Fruit fly (Drosophila melanogaster) whole organism, embryonic: ENCODE results near the gene blp.
A peak's percentile ranks its signal among the peaks of the same experiment; 100 is the strongest.

ENCODE experiments used
- Ada2b ChIP-seq: fragments of 200-800 bp; sonication (Bioruptor generic); IDR thresholded peaks from 2 replicates; pipeline ENCODE4 v1.3.6; 2022; ENCODE audit warnings: missing biosample characterization, missing genetic modification characterization
- Bdp1 ChIP-seq: fragments of 200-800 bp; sonication (Bioruptor generic); optimal IDR thresholded peaks from 3 replicates; lab custom pipeline; 2016; ENCODE audit warnings: missing biosample characterization, missing genetic modification characterization
- CG10267 ChIP-seq: fragments of 200-800 bp; sonication (Bioruptor generic); optimal IDR thresholded peaks from 2 replicates; lab custom pipeline; 2018; ENCODE audit warnings: missing biosample characterization, mild to moderate bottlenecking, missing genetic modification characterization, moderate library complexity
- CG10274 ChIP-seq: fragments of 200-800 bp; sonication (Bioruptor generic); optimal IDR thresholded peaks from 3 replicates; lab custom pipeline; 2017; ENCODE audit warnings: missing biosample characterization, mild to moderate bottlenecking, missing genetic modification characterization
- CG10543 ChIP-seq: fragments of 200-800 bp; sonication (Bioruptor generic); optimal IDR thresholded peaks from 3 replicates; lab custom pipeline; 2017; ENCODE audit warnings: missing biosample characterization, mild to moderate bottlenecking, missing genetic modification characterization, moderate library complexity
- CG11456 ChIP-seq: fragments of 200-800 bp; sonication (Bioruptor generic); IDR thresholded peaks from 3 replicates; pipeline ENCODE4 v1.3.6; 2022; ENCODE audit warnings: missing biosample characterization, missing genetic modification characterization
- CG11723 ChIP-seq: fragments of 200-800 bp; sonication (Bioruptor generic); optimal IDR thresholded peaks from 2 replicates; lab custom pipeline; 2017; ENCODE audit warnings: missing biosample characterization, mild to moderate bottlenecking, missing genetic modification characterization
- CG12236 ChIP-seq: fragments of 200-800 bp; sonication (Bioruptor generic); optimal IDR thresholded peaks from 2 replicates; lab custom pipeline; 2016; ENCODE audit warnings: missing biosample characterization, missing genetic modification characterization
- CG17186 ChIP-seq: fragments of 200-800 bp; sonication (Bioruptor generic); optimal IDR thresholded peaks from 3 replicates; lab custom pipeline; 2017; ENCODE audit warnings: missing biosample characterization, missing genetic modification reagents, missing genetic modification characterization
- CG17359 ChIP-seq: fragments of 200-800 bp; sonication (Bioruptor generic); optimal IDR thresholded peaks from 3 replicates; lab custom pipeline; 2018; ENCODE audit warnings: missing biosample characterization, mild to moderate bottlenecking, missing genetic modification characterization, moderate library complexity
- CG17568 ChIP-seq: fragments of 200-800 bp; sonication (Bioruptor generic); optimal IDR thresholded peaks from 2 replicates; lab custom pipeline; 2018; ENCODE audit warnings: missing biosample characterization, mild to moderate bottlenecking, missing genetic modification characterization, moderate library complexity
- CG18262 ChIP-seq: fragments of 200-800 bp; optimal IDR thresholded peaks from 3 replicates; lab custom pipeline; 2019; ENCODE audit warnings: missing biosample characterization, mild to moderate bottlenecking, missing genetic modification characterization, moderate library complexity
- CG18619 ChIP-seq: fragments of 200-800 bp; sonication (Bioruptor generic); optimal IDR thresholded peaks from 3 replicates; lab custom pipeline; 2017; ENCODE audit warnings: missing biosample characterization, mild to moderate bottlenecking, missing genetic modification characterization
- CG2116 ChIP-seq: fragments of 200-800 bp; sonication (Bioruptor generic); optimal IDR thresholded peaks from 3 replicates; lab custom pipeline; 2018; ENCODE audit warnings: missing biosample characterization, mild to moderate bottlenecking, missing genetic modification characterization
- CG2875 ChIP-seq: fragments of 200-800 bp; sonication (Bioruptor generic); optimal IDR thresholded peaks from 2 replicates; lab custom pipeline; 2017; ENCODE audit warnings: missing biosample characterization, mild to moderate bottlenecking, missing genetic modification characterization, missing genetic modification reagents
- CG31388 ChIP-seq: fragments of 200-800 bp; sonication (Bioruptor generic); optimal IDR thresholded peaks from 2 replicates; lab custom pipeline; 2016; ENCODE audit warnings: missing biosample characterization, missing genetic modification characterization
- CG3163 ChIP-seq: fragments of 200-800 bp; sonication (Bioruptor generic); optimal IDR thresholded peaks from 3 replicates; lab custom pipeline; 2016; ENCODE audit warnings: missing biosample characterization, missing genetic modification characterization
- CG3847 ChIP-seq: fragments of 200-800 bp; sonication (Bioruptor generic); IDR thresholded peaks from 2 replicates; pipeline ENCODE4 v1.3.6; 2022; ENCODE audit warnings: missing biosample characterization, missing genetic modification characterization
- CG6272 ChIP-seq: fragments of 200-800 bp; sonication (Bioruptor generic); IDR thresholded peaks from 2 replicates; pipeline ENCODE4 v1.3.6; 2022; ENCODE audit warnings: missing biosample characterization, missing genetic modification characterization
- CG7556 ChIP-seq: fragments of 200-800 bp; sonication (Bioruptor generic); optimal IDR thresholded peaks from 2 replicates; lab custom pipeline; 2017; ENCODE audit warnings: missing biosample characterization, mild to moderate bottlenecking, missing genetic modification characterization
- CG7745 ChIP-seq: fragments of 200-800 bp; sonication (Bioruptor generic); optimal IDR thresholded peaks from 2 replicates; lab custom pipeline; 2018; ENCODE audit warnings: missing biosample characterization, mild to moderate bottlenecking, missing genetic modification characterization, moderate library complexity
- CG7839 ChIP-seq: fragments of 200-800 bp; sonication (Bioruptor generic); optimal IDR thresholded peaks from 3 replicates; lab custom pipeline; 2018; ENCODE audit warnings: missing biosample characterization, mild to moderate bottlenecking, missing genetic modification characterization, moderate library complexity
- CG8478 ChIP-seq: fragments of >200 bp; optimal IDR thresholded peaks from 2 replicates; lab custom pipeline; 2018
- D19A ChIP-seq: fragments of 200-800 bp; optimal IDR thresholded peaks from 3 replicates; lab custom pipeline; 2019; ENCODE audit warnings: missing biosample characterization, mild to moderate bottlenecking, missing genetic modification characterization, moderate library complexity
- Dll ChIP-seq: fragments of 200-800 bp; sonication (Bioruptor generic); IDR thresholded peaks from 4 replicates; pipeline ENCODE4 v1.3.6; 2022; ENCODE audit warnings: missing biosample characterization, missing genetic modification characterization; ENCODE audit not compliant: partially characterized antibody
- Ets97D ChIP-seq: fragments of 200-800 bp; sonication (Bioruptor generic); optimal IDR thresholded peaks from 3 replicates; lab custom pipeline; 2016; ENCODE audit warnings: missing biosample characterization, missing genetic modification characterization
- HmgD ChIP-seq: fragments of 200-800 bp; sonication (Bioruptor generic); optimal IDR thresholded peaks from 3 replicates; lab custom pipeline; 2016; ENCODE audit warnings: missing biosample characterization, missing genetic modification characterization
- Hmr ChIP-seq: fragments of 200-800 bp; sonication (Bioruptor generic); optimal IDR thresholded peaks from 3 replicates; lab custom pipeline; 2017; ENCODE audit warnings: mild to moderate bottlenecking, missing biosample characterization, missing genetic modification reagents, missing genetic modification characterization
- MBD-R2 ChIP-seq: fragments of 200-800 bp; sonication (Bioruptor generic); IDR thresholded peaks from 2 replicates; pipeline ENCODE4 v1.3.6; 2022; ENCODE audit warnings: missing biosample characterization, missing genetic modification characterization
- Max ChIP-seq: fragments of 200-800 bp; sonication (Bioruptor generic); optimal IDR thresholded peaks from 2 replicates; lab custom pipeline; 2016; ENCODE audit warnings: missing biosample characterization, mild to moderate bottlenecking, missing genetic modification characterization
- Meics ChIP-seq: fragments of 200-800 bp; sonication (Bioruptor generic); optimal IDR thresholded peaks from 2 replicates; lab custom pipeline; 2017; ENCODE audit warnings: missing biosample characterization, mild to moderate bottlenecking, missing genetic modification characterization
- Nf-YA ChIP-seq: fragments of 200-800 bp; sonication (Bioruptor generic); IDR thresholded peaks from 2 replicates; pipeline ENCODE4 v1.3.6; 2022; ENCODE audit warnings: missing biosample characterization, missing genetic modification characterization
- Nf-YB ChIP-seq: fragments of 200-800 bp; sonication (Bioruptor generic); optimal IDR thresholded peaks from 3 replicates; lab custom pipeline; 2019; ENCODE audit warnings: missing biosample characterization, mild to moderate bottlenecking, missing genetic modification characterization, moderate library complexity
- Nf-YC ChIP-seq: fragments of 200-800 bp; optimal IDR thresholded peaks from 3 replicates; lab custom pipeline; 2019; ENCODE audit warnings: missing biosample characterization, mild to moderate bottlenecking, missing genetic modification characterization, moderate library complexity
- Sox102F ChIP-seq: fragments of 200-800 bp; sonication (Bioruptor generic); optimal IDR thresholded peaks from 2 replicates; lab custom pipeline; 2018; ENCODE audit warnings: missing biosample characterization, mild to moderate bottlenecking, missing genetic modification characterization, moderate library complexity
- Vsx1 ChIP-seq: fragments of 200-800 bp; sonication (Bioruptor generic); optimal IDR thresholded peaks from 2 replicates; lab custom pipeline; 2017; ENCODE audit warnings: missing biosample characterization, mild to moderate bottlenecking, missing genetic modification characterization, missing genetic modification reagents
- ab ChIP-seq: fragments of 200-800 bp; sonication (Bioruptor generic); optimal IDR thresholded peaks from 2 replicates; lab custom pipeline; 2016; ENCODE audit warnings: missing biosample characterization, missing genetic modification characterization
- amos ChIP-seq: fragments of 200-800 bp; sonication (Bioruptor generic); IDR thresholded peaks from 2 replicates; pipeline ENCODE4 v1.3.6; 2022; ENCODE audit warnings: missing biosample characterization, missing genetic modification characterization; ENCODE audit not compliant: partially characterized antibody
- bsh ChIP-seq, 2 experiments: fragments of 200-800 bp; sonication (Bioruptor generic); optimal IDR thresholded peaks; 2 replicates each; lab custom pipeline; 2017 to 2018; ENCODE audit warnings: mild to moderate bottlenecking in 2 of 2, missing biosample characterization in 2 of 2, missing genetic modification characterization in 2 of 2, moderate library complexity in 1 of 2
- crol ChIP-seq: fragments of 200-800 bp; sonication (Bioruptor generic); IDR thresholded peaks from 2 replicates; pipeline ENCODE4 v1.3.6; 2022; ENCODE audit warnings: missing biosample characterization, missing genetic modification characterization
- danr ChIP-seq: fragments of 200-800 bp; sonication (Bioruptor generic); IDR thresholded peaks from 2 replicates; pipeline ENCODE4 v1.3.6; 2022; ENCODE audit warnings: missing biosample characterization, missing genetic modification characterization
- dm ChIP-seq: fragments of 200-800 bp; sonication (Bioruptor generic); optimal IDR thresholded peaks from 3 replicates; lab custom pipeline; 2016; ENCODE audit warnings: missing biosample characterization, missing genetic modification characterization
- emc ChIP-seq: fragments of 200-800 bp; sonication (Bioruptor generic); optimal IDR thresholded peaks from 2 replicates; lab custom pipeline; 2016; ENCODE audit warnings: missing biosample characterization, missing genetic modification characterization
- eyg ChIP-seq: fragments of 200-800 bp; sonication (Bioruptor generic); optimal IDR thresholded peaks from 3 replicates; lab custom pipeline; 2016; ENCODE audit warnings: missing biosample characterization, missing genetic modification characterization
- fd64A ChIP-seq: fragments of 200-800 bp; sonication (Bioruptor generic); optimal IDR thresholded peaks from 3 replicates; lab custom pipeline; 2018; ENCODE audit warnings: missing biosample characterization, mild to moderate bottlenecking, missing genetic modification characterization
- fru ChIP-seq: fragments of >200 bp; optimal IDR thresholded peaks from 2 replicates; lab custom pipeline; 2017
- gce ChIP-seq: fragments of 200-800 bp; sonication (Bioruptor generic); IDR thresholded peaks from 3 replicates; pipeline ENCODE4 v1.3.6; 2022; ENCODE audit warnings: missing biosample characterization, missing genetic modification characterization
- jumu ChIP-seq: fragments of 200-800 bp; sonication (Bioruptor generic); optimal IDR thresholded peaks from 3 replicates; lab custom pipeline; 2016; ENCODE audit warnings: missing biosample characterization, missing genetic modification characterization
- klu ChIP-seq: fragments of 200-800 bp; sonication (Bioruptor generic); IDR thresholded peaks from 2 replicates; pipeline ENCODE4 v1.3.6; 2022; ENCODE audit warnings: missing biosample characterization, missing genetic modification characterization
- lola ChIP-seq, 3 experiments: fragments of >200 bp in 2 of 3; fragments of 200-800 bp in 1 of 3; sonication (Bioruptor generic) in 1 of 3; optimal IDR thresholded peaks; 2 replicates each; lab custom pipeline; 2017 to 2019; ENCODE audit warnings: missing biosample characterization in 3 of 3, missing genetic modification characterization in 3 of 3, mild to moderate bottlenecking in 1 of 3, moderate library complexity in 1 of 3
- p53 ChIP-seq: fragments of 200-800 bp; sonication (Bioruptor generic); optimal IDR thresholded peaks from 2 replicates; lab custom pipeline; 2016; ENCODE audit warnings: missing biosample characterization, missing genetic modification characterization
- sens ChIP-seq: fragments of 200-800 bp; sonication (Bioruptor generic); peaks from one replicate; lab custom pipeline; 2016; ENCODE audit warnings: missing biosample characterization, missing genetic modification characterization
- sr ChIP-seq: fragments of 200-800 bp; sonication (Bioruptor generic); IDR thresholded peaks from 3 replicates; pipeline ENCODE4 v1.3.6; 2022; ENCODE audit warnings: missing biosample characterization, missing genetic modification characterization

Gene blp

dm6 chr3R:15925939-15926338 lies 7.7 kb upstream of the blp start (continued):
- TF ChIP-seq Nf-YB (GFP tag; lab: Kevin White, UChicago), result no peak
- TF ChIP-seq jumu (GFP tag; lab: Kevin White, UChicago), result no peak
- no peak for TF ChIP-seq CG18262 (tag; lab: Kevin White, UChicago)
- no peak for TF ChIP-seq amos
- TF ChIP-seq CG7839 (tag; lab: Kevin White, UChicago), result no peak
- TF ChIP-seq fd64A, result no peak
- TF ChIP-seq CG17359 (tag; lab: Kevin White, UChicago), result peak; percentile 36
- TF ChIP-seq CG10267 (tag; lab: Kevin White, UChicago), result no peak
- TF ChIP-seq gce (GFP tag; lab: Robert Waterston, UW), result no peak
- TF ChIP-seq CG2116 (GFP tag; lab: Kevin White, UChicago), result no peak
- TF ChIP-seq HmgD, result no peak
- TF ChIP-seq Nf-YC (tag; lab: Kevin White, UChicago), result no peak
- no peak for TF ChIP-seq MBD-R2
- TF ChIP-seq CG3847 (GFP tag; lab: Robert Waterston, UW), result no peak
- TF ChIP-seq dm (GFP tag; lab: Kevin White, UChicago), result no peak
- TF ChIP-seq CG31388, result no peak
- TF ChIP-seq Ada2b (GFP tag; lab: Robert Waterston, UW), result no peak
- no peak for TF ChIP-seq CG18619 (GFP tag; lab: Kevin White, UChicago)
- no peak for TF ChIP-seq Dll (GFP tag; lab: Robert Waterston, UW)
- TF ChIP-seq fru (lab: Kevin White, UChicago), result no peak
- TF ChIP-seq CG10274, result no peak
- TF ChIP-seq D19A (tag; lab: Kevin White, UChicago), result no peak
- TF ChIP-seq ab (GFP tag; lab: Kevin White, UChicago), result no peak
- no peak for TF ChIP-seq crol (GFP tag; lab: Robert Waterston, UW)
- peak; percentile 20 for TF ChIP-seq Meics (GFP tag; lab: Kevin White, UChicago)
- TF ChIP-seq Ets97D, result no peak
- no peak for TF ChIP-seq CG6272 (GFP tag; lab: Robert Waterston, UW)
- TF ChIP-seq CG11723 (GFP tag; lab: Kevin White, UChicago), result no peak
- no peak for TF ChIP-seq Vsx1 (GFP tag; lab: Kevin White, UChicago)
- no peak for TF ChIP-seq CG8478 (lab: Kevin White, UChicago)
- TF ChIP-seq emc (GFP tag; lab: Kevin White, UChicago), result no peak
- TF ChIP-seq sens (GFP tag; lab: Kevin White, UChicago), result peak; percentile 56
- no peak for TF ChIP-seq lola (GFP tag; optimal IDR thresholded peaks at IDR 0.05; lab: Kevin White, UChicago)
- TF ChIP-seq Hmr (GFP tag; lab: Kevin White, UChicago), result no peak
- TF ChIP-seq p53, result no peak
- no peak for TF ChIP-seq Nf-YA (GFP tag; lab: Robert Waterston, UW)
- no peak for TF ChIP-seq CG17186 (GFP tag; lab: Kevin White, UChicago)
- no peak for TF ChIP-seq Max (GFP tag; lab: Kevin White, UChicago)
- TF ChIP-seq klu (GFP tag; lab: Robert Waterston, UW), result no peak
- TF ChIP-seq Bdp1 (GFP tag; lab: Kevin White, UChicago), result no peak
- peak; percentile 23 for TF ChIP-seq Sox102F (GFP tag; lab: Kevin White, UChicago)
- TF ChIP-seq CG12236 (GFP tag; lab: Kevin White, UChicago), result no peak
- no peak for TF ChIP-seq sr (GFP tag; lab: Robert Waterston, UW)
- TF ChIP-seq CG2875 (GFP tag; lab: Kevin White, UChicago), result peak; percentile 4
- no peak for TF ChIP-seq CG10543 (GFP tag; lab: Kevin White, UChicago)
- no peak for TF ChIP-seq danr
- no peak for TF ChIP-seq bsh (GFP tag; optimal IDR thresholded peaks at IDR 0.05; lab: Kevin White, UChicago)
- TF ChIP-seq CG17568, result peak; percentile 6
- no peak for TF ChIP-seq CG3163
- no peak for TF ChIP-seq eyg (GFP tag; lab: Kevin White, UChicago)
- no peak for TF ChIP-seq CG7745 (tag; lab: Kevin White, UChicago)
- no peak for TF ChIP-seq CG7556 (GFP tag; lab: Kevin White, UChicago)
- TF ChIP-seq CG11456 (GFP tag; lab: Robert Waterston, UW), result no peak
